Worm (Caenorhabditis elegans) whole organism, early embryonic: ENCODE results near the gene F59E12.1.
"Not testable (repeated sequence)": the region's sequence is repeated elsewhere in the genome, so short reads cannot be mapped to it uniquely, and the experiment has no call there.

Experiments used
- B0310.2 ChIP-seq: sonication (generic microtip); optimal IDR thresholded peaks from 2 replicates; lab custom pipeline; 2016; ENCODE audit warnings: mild to moderate bottlenecking, missing genetic modification characterization, missing compliant biosample characterization
- aly-1 ChIP-seq: sonication (generic microtip); optimal IDR thresholded peaks from 2 replicates; lab custom pipeline; 2016; ENCODE audit warnings: missing genetic modification characterization, missing compliant biosample characterization
- ama-1 ChIP-seq: fragments of 150-350 bp; optimal IDR thresholded peaks from 2 replicates; lab custom pipeline; 2014
- ceh-13 ChIP-seq: fragments of 200-800 bp; sonication (Bioruptor generic); optimal IDR thresholded peaks from 2 replicates; lab custom pipeline; 2018; ENCODE audit warnings: mild to moderate bottlenecking, missing genetic modification characterization, missing compliant biosample characterization
- flt-1 ChIP-seq: fragments of 200-800 bp; sonication (Bioruptor generic); IDR thresholded peaks from 2 replicates; pipeline ENCODE4 v1.3.6; 2022; ENCODE audit warnings: missing genetic modification characterization, missing compliant biosample characterization
- pes-1 ChIP-seq: fragments of 200-800 bp; sonication (Bioruptor generic); IDR thresholded peaks from 2 replicates; pipeline ENCODE4 v1.3.6; 2022; ENCODE audit warnings: missing genetic modification reagents, missing genetic modification characterization, missing compliant biosample characterization
- tbx-37 ChIP-seq: fragments of 200-800 bp; sonication (Bioruptor generic); conservative IDR thresholded peaks from 2 replicates; pipeline ENCODE4 v1.3.6; 2022; ENCODE audit warnings: missing genetic modification reagents, missing genetic modification characterization, missing compliant biosample characterization
- tra-4 ChIP-seq: sonication (generic microtip); optimal IDR thresholded peaks from 2 replicates; lab custom pipeline; 2017; ENCODE audit warnings: missing genetic modification characterization, missing compliant biosample characterization

DNA sequence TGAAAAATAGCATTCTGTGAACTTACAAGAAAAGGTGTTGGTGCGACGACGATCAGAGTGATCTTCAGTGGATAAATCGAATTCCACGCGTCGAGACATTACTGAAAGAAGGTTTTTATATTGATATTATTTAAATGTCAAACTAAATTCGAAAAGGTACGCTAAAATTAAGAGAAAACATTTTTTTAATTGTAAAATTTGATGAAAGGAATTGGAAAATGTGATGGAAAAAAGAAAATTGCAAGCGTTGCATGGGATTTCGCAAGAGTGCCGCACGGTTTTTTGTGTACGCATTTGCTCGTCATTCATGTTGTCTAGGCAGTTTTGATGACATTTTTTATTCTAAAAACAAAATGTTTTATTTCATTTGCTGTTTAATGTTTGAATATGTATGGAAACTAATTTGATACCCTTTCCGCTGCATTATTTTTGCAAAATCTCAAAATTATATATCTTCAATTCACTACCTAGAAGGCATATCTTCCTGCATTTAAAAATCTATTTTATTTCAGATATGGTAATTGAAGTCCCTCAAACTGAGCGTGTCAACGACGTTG, 31.9 kb upstream of the F59E12.1 start, which contains the start of the genes eif-3.L and npl-4.2:
- TF ChIP-seq flt-1 (GFP tag; lab: Robert Waterston, UW); B0310.2; ama-1 (lab: Kevin White, UChicago); aly-1 (tag; lab: Kevin White, UChicago); pes-1; ceh-13 (GFP tag; lab: Kevin White, UChicago); tra-4 (tag; lab: Kevin White, UChicago); tbx-37 (GFP tag; lab: Robert Waterston, UW): not testable (repeated sequence)
